Fruit fly (Drosophila melanogaster): ENCODE results near the gene CG17752.

Gene CG17752

dm6 chr3R:19609925-19610324, at the start of gene CG17752:
CG17752 (plus strand) TSS chr3R:19610225.
- TF ChIP-seq CG10348 (GFP tag; IDR thresholded peaks at IDR 0.05) (no peak), CG32121 (GFP tag; IDR thresholded peaks at IDR 0.05) (no peak), rn (GFP tag; IDR thresholded peaks at IDR 0.05) (no peak), CG8159 (tag; optimal IDR thresholded peaks at IDR 0.05) (no peak), CG12605 (GFP tag; IDR thresholded peaks at IDR 0.05) (no peak), EcR (GFP tag; optimal IDR thresholded peaks at IDR 0.05) (no peak), CG9948 (tag; optimal IDR thresholded peaks at IDR 0.05) (no peak), CG8301 (tag; optimal IDR thresholded peaks at IDR 0.05) (no peak), gl (tag; optimal IDR thresholded peaks at IDR 0.05) (no peak), Pif1B (GFP tag; optimal IDR thresholded peaks at IDR 0.05) (no peak), fd96Ca (GFP tag; IDR thresholded peaks at IDR 0.05) (no peak), CG13204 (GFP tag; optimal IDR thresholded peaks at IDR 0.05) (no peak), CG34367 (tag; optimal IDR thresholded peaks at IDR 0.05) (no peak), CG4496 (GFP tag; IDR thresholded peaks at IDR 0.05) (no peak)

- no peak for TF ChIP-seq CG15710 (tag; optimal IDR thresholded peaks at IDR 0.05)
- no peak for TF ChIP-seq Pif1A (GFP tag; optimal IDR thresholded peaks at IDR 0.05)
- no peak for TF ChIP-seq Ets98B (GFP tag; IDR thresholded peaks at IDR 0.05)
- no peak for TF ChIP-seq Snoo (tag; optimal IDR thresholded peaks at IDR 0.05)
- no peak for TF ChIP-seq CG8301 (tag; optimal IDR thresholded peaks at IDR 0.05)
- TF ChIP-seq CG9948 (tag; optimal IDR thresholded peaks at IDR 0.05): no peak
Observed at dm6 chr3R:19568736-19569135, 41.3 kb upstream of the CG17752 start.

dm6 chr3R:19569139-19569538, 40.9 kb upstream of the CG17752 start:
- peak; percentile 60 for TF ChIP-seq D1 (tag; optimal IDR thresholded peaks at IDR 0.05)
- TF ChIP-seq Pif1B (GFP tag; optimal IDR thresholded peaks at IDR 0.05): no peak
- TF ChIP-seq Ets98B (GFP tag; IDR thresholded peaks at IDR 0.05): 0 out of 2 replicates have a peak, but pooled peaks have one; percentile 50
- no peak for TF ChIP-seq Pif1A (GFP tag; optimal IDR thresholded peaks at IDR 0.05)
- TF ChIP-seq fd96Ca (GFP tag; IDR thresholded peaks at IDR 0.05): no peak; the same call in 2 of the 3 replicates
- 0 out of 3 replicates have a peak, but pooled peaks have one; percentile 50 for TF ChIP-seq CG4496 (GFP tag; IDR thresholded peaks at IDR 0.05)
- no peak for TF ChIP-seq CG10348 (GFP tag; IDR thresholded peaks at IDR 0.05)

dm6 chr3R:19569654-19570053, 40.4 kb upstream of the CG17752 start:
- TF ChIP-seq CG8159 (tag; optimal IDR thresholded peaks at IDR 0.05): no peak
- TF ChIP-seq Snoo (tag; optimal IDR thresholded peaks at IDR 0.05): no peak
- no peak for TF ChIP-seq CG4496 (GFP tag; IDR thresholded peaks at IDR 0.05)
- TF ChIP-seq CG15710 (tag; optimal IDR thresholded peaks at IDR 0.05): no peak
- no peak for TF ChIP-seq CG32121 (GFP tag; IDR thresholded peaks at IDR 0.05)
- TF ChIP-seq rn (GFP tag; IDR thresholded peaks at IDR 0.05): no peak
- TF ChIP-seq CG10348 (GFP tag; IDR thresholded peaks at IDR 0.05): no peak
- no peak for TF ChIP-seq Pif1B (GFP tag; optimal IDR thresholded peaks at IDR 0.05)

- TF ChIP-seq fd96Ca (GFP tag; IDR thresholded peaks at IDR 0.05): no peak
- peak; percentile 37 for TF ChIP-seq EcR (GFP tag; optimal IDR thresholded peaks at IDR 0.05)
Observed at dm6 chr3R:19571195-19571594, 38.8 kb upstream of the CG17752 start.

- no peak for TF ChIP-seq D1 (tag; optimal IDR thresholded peaks at IDR 0.05)
- no peak for TF ChIP-seq CG9948 (tag; optimal IDR thresholded peaks at IDR 0.05)
- TF ChIP-seq Snoo (tag; optimal IDR thresholded peaks at IDR 0.05): peak; percentile 2
- no peak for TF ChIP-seq CG32121 (GFP tag; IDR thresholded peaks at IDR 0.05)
Observed at dm6 chr3R:19571938-19572337, 38.1 kb upstream of the CG17752 start.

- TF ChIP-seq Snoo (tag; optimal IDR thresholded peaks at IDR 0.05): no peak
- TF ChIP-seq Ets98B (GFP tag; IDR thresholded peaks at IDR 0.05): peak; percentile 23; the same call in 1 of the 2 replicates
- peak; percentile 51; the same call in 2 of the 3 replicates for TF ChIP-seq CG4496 (GFP tag; IDR thresholded peaks at IDR 0.05)
- TF ChIP-seq CG10348 (GFP tag; IDR thresholded peaks at IDR 0.05): no peak
- TF ChIP-seq CG9948 (tag; optimal IDR thresholded peaks at IDR 0.05): no peak
- TF ChIP-seq CG14655 (GFP tag; optimal IDR thresholded peaks at IDR 0.05): no peak
- TF ChIP-seq CG17806 (tag; optimal IDR thresholded peaks at IDR 0.05): no peak
- no peak for TF ChIP-seq rn (GFP tag; IDR thresholded peaks at IDR 0.05)
- TF ChIP-seq CG12605 (GFP tag; IDR thresholded peaks at IDR 0.05): 0 out of 2 replicates have a peak, but pooled peaks have one; percentile 28
- no peak for TF ChIP-seq gl (tag; optimal IDR thresholded peaks at IDR 0.05)
- peak; percentile 4 for TF ChIP-seq Pif1A (GFP tag; optimal IDR thresholded peaks at IDR 0.05)
- TF ChIP-seq Pif1B (GFP tag; optimal IDR thresholded peaks at IDR 0.05): no peak
Observed at dm6 chr3R:19581829-19582228, 28.2 kb upstream of the CG17752 start.

- TF ChIP-seq CG10348 (GFP tag; IDR thresholded peaks at IDR 0.05) (no peak), Snoo (tag; optimal IDR thresholded peaks at IDR 0.05) (no peak), CG34367 (tag; optimal IDR thresholded peaks at IDR 0.05) (no peak), CG9948 (tag; optimal IDR thresholded peaks at IDR 0.05) (no peak), CG14655 (GFP tag; optimal IDR thresholded peaks at IDR 0.05) (peak; percentile 7), Ets98B (GFP tag; IDR thresholded peaks at IDR 0.05) (0 out of 2 replicates have a peak, but pooled peaks have one; percentile 22), fd96Ca (GFP tag; IDR thresholded peaks at IDR 0.05) (no peak)
Observed at dm6 chr3R:19583311-19583710, 26.7 kb upstream of the CG17752 start.

Measured in whole organism, pupa.